Worm (Caenorhabditis elegans): Measurements from ENCODE around the gene lon-3.

The lon-3 gene

ce11 chrV:12162220-12162619 is 36.2 kb downstream of the lon-3 start, which contains the start of gene C27A7.5:
C27A7.5 (minus strand) TSS chrV:12162320.
- TF ChIP-seq tab-1 (GFP tag; IDR thresholded peaks at IDR 0.05) (no peak), T22C8.4 (GFP tag; IDR thresholded peaks at IDR 0.05) (no peak), klf-2 (GFP tag; conservative IDR thresholded peaks at IDR 0.05) (no peak)

ce11 chrV:12161157-12161556 is 37.3 kb downstream of the lon-3 start:
- TF ChIP-seq ref-1 (GFP tag; conservative IDR thresholded peaks at IDR 0.05), result no peak
- TF ChIP-seq flt-1 (GFP tag; IDR thresholded peaks at IDR 0.05), result no peak
- no peak for TF ChIP-seq ztf-23 (GFP tag; IDR thresholded peaks at IDR 0.05)
- TF ChIP-seq med-1 (GFP tag; optimal IDR thresholded peaks at IDR 0.05; ENCODE audit: insufficient read depth), result no peak
- no peak for TF ChIP-seq klf-2 (GFP tag; conservative IDR thresholded peaks at IDR 0.05)
- no peak for TF ChIP-seq T22C8.4 (GFP tag; IDR thresholded peaks at IDR 0.05)
- no peak for TF ChIP-seq ztf-29 (GFP tag; IDR thresholded peaks at IDR 0.05)
- TF ChIP-seq tab-1 (GFP tag; IDR thresholded peaks at IDR 0.05), result no peak
- TF ChIP-seq cog-1 (tag; optimal IDR thresholded peaks at IDR 0.05), result no peak

ce11 chrV:12159975-12160374 is 38.5 kb downstream of the lon-3 start:
- no peak for TF ChIP-seq ztf-23 (GFP tag; IDR thresholded peaks at IDR 0.05)
- no peak for TF ChIP-seq klf-2 (GFP tag; conservative IDR thresholded peaks at IDR 0.05)
- no peak for TF ChIP-seq tab-1 (GFP tag; IDR thresholded peaks at IDR 0.05)
- TF ChIP-seq ref-1 (GFP tag; conservative IDR thresholded peaks at IDR 0.05), result no peak

ce11 chrV:12158377-12158776 is 40.1 kb downstream of the lon-3 start:
- TF ChIP-seq med-1 (GFP tag; optimal IDR thresholded peaks at IDR 0.05; ENCODE audit: insufficient read depth) (no peak), ztf-23 (GFP tag; IDR thresholded peaks at IDR 0.05) (no peak), klf-2 (GFP tag; conservative IDR thresholded peaks at IDR 0.05) (no peak), flt-1 (GFP tag; IDR thresholded peaks at IDR 0.05) (no peak)

ce11 chrV:12154554-12154953 is 43.9 kb downstream of the lon-3 start, which contains the start of gene C27A7.9:
C27A7.9 (minus strand) TSS chrV:12154654.
- TF ChIP-seq ztf-23 (GFP tag; IDR thresholded peaks at IDR 0.05) (no peak), flt-1 (GFP tag; IDR thresholded peaks at IDR 0.05) (no peak), med-1 (GFP tag; optimal IDR thresholded peaks at IDR 0.05; ENCODE audit: insufficient read depth) (no peak), klf-2 (GFP tag; conservative IDR thresholded peaks at IDR 0.05) (no peak), T22C8.4 (GFP tag; IDR thresholded peaks at IDR 0.05) (no peak), ztf-29 (GFP tag; IDR thresholded peaks at IDR 0.05) (no peak), ref-1 (GFP tag; conservative IDR thresholded peaks at IDR 0.05) (no peak), tab-1 (GFP tag; IDR thresholded peaks at IDR 0.05) (no peak), cog-1 (tag; optimal IDR thresholded peaks at IDR 0.05) (no peak)

- TF ChIP-seq flt-1 (GFP tag; IDR thresholded peaks at IDR 0.05) (no peak), tab-1 (GFP tag; IDR thresholded peaks at IDR 0.05) (no peak), T22C8.4 (GFP tag; IDR thresholded peaks at IDR 0.05) (no peak), cog-1 (tag; optimal IDR thresholded peaks at IDR 0.05) (no peak), ref-1 (GFP tag; conservative IDR thresholded peaks at IDR 0.05) (no peak), med-1 (GFP tag; optimal IDR thresholded peaks at IDR 0.05; ENCODE audit: insufficient read depth) (no peak), ztf-29 (GFP tag; IDR thresholded peaks at IDR 0.05) (no peak), klf-2 (GFP tag; conservative IDR thresholded peaks at IDR 0.05) (no peak), ztf-23 (GFP tag; IDR thresholded peaks at IDR 0.05) (no peak)
Observed at ce11 chrV:12153784-12154183, 44.7 kb downstream of the lon-3 start.

ce11 chrV:12152857-12153256 is 45.6 kb downstream of the lon-3 start, which contains the start of gene C27A7.8:
C27A7.8 (plus strand) TSS chrV:12153157.
- TF ChIP-seq cog-1 (tag; optimal IDR thresholded peaks at IDR 0.05) (no peak), klf-2 (GFP tag; conservative IDR thresholded peaks at IDR 0.05) (no peak), ref-1 (GFP tag; conservative IDR thresholded peaks at IDR 0.05) (no peak), ztf-29 (GFP tag; IDR thresholded peaks at IDR 0.05) (no peak), tab-1 (GFP tag; IDR thresholded peaks at IDR 0.05) (no peak), flt-1 (GFP tag; IDR thresholded peaks at IDR 0.05) (no peak), ztf-23 (GFP tag; IDR thresholded peaks at IDR 0.05) (no peak)

- no peak for TF ChIP-seq tab-1 (GFP tag; IDR thresholded peaks at IDR 0.05)
Observed at ce11 chrV:12150607-12151006, 47.8 kb downstream of the lon-3 start, which contains the start of gene che-11. che-11 (minus strand) TSS chrV:12150707.

Data from whole organism, midembryonic.